Fruit fly (Drosophila melanogaster) whole organism, embryonic: ENCODE measurements around the gene Esyt2.

Experiments
- B-H1 ChIP-seq: fragments of 200-800 bp; sonication (Bioruptor generic); IDR thresholded peaks from 3 replicates; pipeline ENCODE4 v1.3.6; 2022; ENCODE audit warnings: missing biosample characterization, missing genetic modification characterization
- CG10267 ChIP-seq: fragments of 200-800 bp; sonication (Bioruptor generic); optimal IDR thresholded peaks from 2 replicates; lab custom pipeline; 2018; ENCODE audit warnings: missing biosample characterization, mild to moderate bottlenecking, missing genetic modification characterization, moderate library complexity
- CG11247 ChIP-seq: fragments of 200-800 bp; sonication (Bioruptor generic); IDR thresholded peaks from 2 replicates; pipeline ENCODE4 v1.3.6; 2022; ENCODE audit warnings: missing biosample characterization, missing genetic modification characterization
- CG12659 ChIP-seq: fragments of 200-800 bp; sonication (Bioruptor generic); optimal IDR thresholded peaks from 3 replicates; lab custom pipeline; 2017; ENCODE audit warnings: mild to moderate bottlenecking, missing biosample characterization, missing genetic modification reagents, missing genetic modification characterization
- CG12744 ChIP-seq: fragments of 200-800 bp; sonication (Bioruptor generic); optimal IDR thresholded peaks from 2 replicates; lab custom pipeline; 2016; ENCODE audit warnings: missing biosample characterization, missing genetic modification characterization
- CG13296 ChIP-seq: fragments of 200-800 bp; sonication (Bioruptor generic); optimal IDR thresholded peaks from 3 replicates; lab custom pipeline; 2018; ENCODE audit warnings: missing biosample characterization, mild to moderate bottlenecking, missing genetic modification characterization
- CG13424 ChIP-seq: fragments of 200-800 bp; sonication (Bioruptor generic); optimal IDR thresholded peaks from 2 replicates; lab custom pipeline; 2019; ENCODE audit warnings: missing biosample characterization, mild to moderate bottlenecking, missing genetic modification characterization, moderate library complexity
- CG14050 ChIP-seq: fragments of 200-800 bp; sonication (Bioruptor generic); IDR thresholded peaks from 3 replicates; pipeline ENCODE4 v1.3.6; 2022; ENCODE audit warnings: missing biosample characterization, missing genetic modification characterization
- CG14441 ChIP-seq: fragments of 200-800 bp; sonication (Bioruptor generic); IDR thresholded peaks from 2 replicates; pipeline ENCODE4 v1.3.6; 2022; ENCODE audit warnings: missing biosample characterization, missing genetic modification characterization
- CG1647 ChIP-seq: fragments of 200-800 bp; sonication (Bioruptor generic); optimal IDR thresholded peaks from 3 replicates; lab custom pipeline; 2016; ENCODE audit warnings: missing biosample characterization, missing genetic modification characterization
- CG16863 ChIP-seq: fragments of 200-800 bp; sonication (Bioruptor generic); optimal IDR thresholded peaks from 3 replicates; lab custom pipeline; 2016; ENCODE audit warnings: missing biosample characterization, missing genetic modification characterization
- CG2116 ChIP-seq: fragments of 200-800 bp; sonication (Bioruptor generic); optimal IDR thresholded peaks from 3 replicates; lab custom pipeline; 2018; ENCODE audit warnings: missing biosample characterization, mild to moderate bottlenecking, missing genetic modification characterization
- CG2199 ChIP-seq: fragments of 200-800 bp; sonication (Bioruptor generic); IDR thresholded peaks from 3 replicates; pipeline ENCODE4 v1.3.6; 2022; ENCODE audit warnings: missing biosample characterization, missing genetic modification characterization
- CG2202 ChIP-seq: fragments of 200-800 bp; sonication (Bioruptor generic); optimal IDR thresholded peaks from 2 replicates; lab custom pipeline; 2018; ENCODE audit warnings: missing biosample characterization, mild to moderate bottlenecking, missing genetic modification characterization
- CG31224 ChIP-seq: fragments of 200-800 bp; sonication (Bioruptor generic); IDR thresholded peaks from 2 replicates; pipeline ENCODE4 v1.3.6; 2022; ENCODE audit warnings: missing biosample characterization, missing genetic modification characterization
- CG4730 ChIP-seq: fragments of 200-800 bp; sonication (Bioruptor generic); IDR thresholded peaks from 2 replicates; pipeline ENCODE4 v1.3.6; 2022; ENCODE audit warnings: missing biosample characterization, missing genetic modification characterization
- CG6272 ChIP-seq: fragments of 200-800 bp; sonication (Bioruptor generic); IDR thresholded peaks from 2 replicates; pipeline ENCODE4 v1.3.6; 2022; ENCODE audit warnings: missing biosample characterization, missing genetic modification characterization
- CG6654 ChIP-seq: fragments of 200-800 bp; sonication (Bioruptor generic); optimal IDR thresholded peaks from 2 replicates; lab custom pipeline; 2017; ENCODE audit warnings: missing biosample characterization, mild to moderate bottlenecking, missing genetic modification characterization
- CG6765 ChIP-seq: fragments of 200-800 bp; sonication (Bioruptor generic); optimal IDR thresholded peaks from 3 replicates; lab custom pipeline; 2017; ENCODE audit warnings: missing biosample characterization, mild to moderate bottlenecking, missing genetic modification characterization
- CG9437 ChIP-seq: fragments of 200-800 bp; sonication (Bioruptor generic); optimal IDR thresholded peaks from 2 replicates; lab custom pipeline; 2018; ENCODE audit warnings: missing biosample characterization, mild to moderate bottlenecking, missing genetic modification characterization
- CTCF ChIP-seq: fragments of 200-800 bp; sonication (Bioruptor generic); optimal IDR thresholded peaks from 2 replicates; lab custom pipeline; 2017; ENCODE audit warnings: missing biosample characterization, mild to moderate bottlenecking, missing genetic modification characterization, moderate library complexity
- Deaf1 ChIP-seq: fragments of 200-800 bp; optimal IDR thresholded peaks from 3 replicates; lab custom pipeline; 2019; ENCODE audit warnings: missing biosample characterization, mild to moderate bottlenecking, missing genetic modification characterization, moderate library complexity
- Dp ChIP-seq: fragments of 200-800 bp; sonication (Bioruptor generic); optimal IDR thresholded peaks from 2 replicates; lab custom pipeline; 2018; ENCODE audit warnings: missing biosample characterization, mild to moderate bottlenecking, missing genetic modification characterization, moderate library complexity
- Med ChIP-seq: fragments of 200-800 bp; sonication (Bioruptor generic); peaks from one replicate; lab custom pipeline; 2016; ENCODE audit warnings: missing biosample characterization, missing genetic modification characterization, mild to moderate bottlenecking, inconsistent platforms, moderate library complexity
- Nf-YB ChIP-seq: fragments of 200-800 bp; sonication (Bioruptor generic); optimal IDR thresholded peaks from 3 replicates; lab custom pipeline; 2019; ENCODE audit warnings: missing biosample characterization, mild to moderate bottlenecking, missing genetic modification characterization, moderate library complexity
- Opbp ChIP-seq: fragments of 200-800 bp; sonication (Bioruptor generic); IDR thresholded peaks from 3 replicates; pipeline ENCODE4 v1.3.6; 2022; ENCODE audit warnings: missing biosample characterization, missing genetic modification characterization; ENCODE audit not compliant: partially characterized antibody
- PHDP ChIP-seq: fragments of 200-800 bp; sonication (Bioruptor generic); optimal IDR thresholded peaks from 3 replicates; lab custom pipeline; 2018; ENCODE audit warnings: missing biosample characterization, mild to moderate bottlenecking, missing genetic modification characterization, moderate library complexity
- Stat92E ChIP-seq, 3 experiments: fragments of >200 bp in 2 of 3; fragments of 200-800 bp in 1 of 3; sonication (Bioruptor generic) in 1 of 3; optimal IDR thresholded peaks; 2 replicates each; lab custom pipeline; 2017 to 2019; ENCODE audit warnings: missing biosample characterization in 3 of 3, missing genetic modification characterization in 3 of 3, mild to moderate bottlenecking in 1 of 3, moderate library complexity in 1 of 3
- ab ChIP-seq: fragments of 200-800 bp; sonication (Bioruptor generic); optimal IDR thresholded peaks from 2 replicates; lab custom pipeline; 2016; ENCODE audit warnings: missing biosample characterization, missing genetic modification characterization
- ap ChIP-seq: fragments of 200-800 bp; sonication (Bioruptor generic); IDR thresholded peaks from 2 replicates; pipeline ENCODE4 v1.3.6; 2022; ENCODE audit warnings: missing biosample characterization, missing genetic modification characterization
- chm ChIP-seq: fragments of 200-800 bp; sonication (Bioruptor generic); IDR thresholded peaks from 2 replicates; pipeline ENCODE4 v1.3.6; 2022; ENCODE audit warnings: missing biosample characterization, missing genetic modification characterization
- ci ChIP-seq: fragments of 200-800 bp; sonication (Bioruptor generic); IDR thresholded peaks from 3 replicates; pipeline ENCODE4 v1.3.6; 2022; ENCODE audit warnings: missing biosample characterization, missing genetic modification characterization
- cwo ChIP-seq: fragments of 200-800 bp; sonication (Bioruptor generic); optimal IDR thresholded peaks from 3 replicates; lab custom pipeline; 2017; ENCODE audit warnings: missing biosample characterization, missing genetic modification characterization, mild to moderate bottlenecking, moderate library complexity, missing genetic modification reagents
- dimm ChIP-seq: fragments of 200-800 bp; sonication (Bioruptor generic); IDR thresholded peaks from 2 replicates; pipeline ENCODE4 v1.3.6; 2022; ENCODE audit warnings: missing biosample characterization, missing genetic modification characterization
- dysf ChIP-seq: fragments of 200-800 bp; sonication (Bioruptor generic); IDR thresholded peaks from 3 replicates; pipeline ENCODE4 v1.3.6; 2022; ENCODE audit warnings: missing biosample characterization, missing genetic modification characterization
- ewg ChIP-seq: fragments of 200-800 bp; sonication (Bioruptor generic); optimal IDR thresholded peaks from 3 replicates; lab custom pipeline; 2017; ENCODE audit warnings: mild to moderate bottlenecking, missing biosample characterization, missing genetic modification reagents, missing genetic modification characterization
- ftz-f1 ChIP-seq: fragments of 200-800 bp; sonication (Bioruptor generic); optimal IDR thresholded peaks from 2 replicates; lab custom pipeline; 2016; ENCODE audit warnings: missing biosample characterization, missing genetic modification characterization
- ham ChIP-seq: fragments of 200-800 bp; sonication (Bioruptor generic); IDR thresholded peaks from 2 replicates; pipeline ENCODE4 v1.3.6; 2022; ENCODE audit warnings: missing biosample characterization, missing genetic modification characterization
- hb ChIP-seq: fragments of 200-800 bp; sonication (Bioruptor generic); IDR thresholded peaks from 3 replicates; pipeline ENCODE4 v1.3.6; 2022; ENCODE audit warnings: missing biosample characterization, missing genetic modification characterization; ENCODE audit not compliant: partially characterized antibody
- hth ChIP-seq: fragments of >200 bp; optimal IDR thresholded peaks from 2 replicates; lab custom pipeline; 2017; ENCODE audit warnings: inconsistent platforms
- jigr1 ChIP-seq: fragments of 200-800 bp; sonication (Bioruptor generic); IDR thresholded peaks from 3 replicates; pipeline ENCODE4 v1.3.6; 2022; ENCODE audit warnings: missing biosample characterization, missing genetic modification characterization
- lov ChIP-seq, 2 experiments: fragments of 200-800 bp in 1 of 2; fragments of >200 bp in 1 of 2; sonication (Bioruptor generic) in 1 of 2; IDR thresholded peaks in 1 of 2; optimal IDR thresholded peaks in 1 of 2; 2 replicates in 1 of 2; 3 replicates in 1 of 2; pipeline versions ENCODE4 v1.3.6 to Lab custom; 2017 to 2022; ENCODE audit warnings: missing biosample characterization in 1 of 2, missing genetic modification characterization in 1 of 2
- nerfin-1 ChIP-seq: fragments of 200-800 bp; sonication (Bioruptor generic); optimal IDR thresholded peaks from 3 replicates; lab custom pipeline; 2019; ENCODE audit warnings: missing biosample characterization, mild to moderate bottlenecking, missing genetic modification characterization, moderate library complexity
- oc ChIP-seq: fragments of 200-800 bp; sonication (Bioruptor generic); optimal IDR thresholded peaks from 2 replicates; lab custom pipeline; 2018; ENCODE audit warnings: missing biosample characterization, mild to moderate bottlenecking, missing genetic modification characterization, moderate library complexity
- scrt ChIP-seq: fragments of 200-800 bp; sonication (Bioruptor generic); optimal IDR thresholded peaks from 2 replicates; lab custom pipeline; 2018; ENCODE audit warnings: missing biosample characterization, mild to moderate bottlenecking, missing genetic modification characterization, moderate library complexity
- slou ChIP-seq: fragments of 200-800 bp; sonication (Bioruptor generic); optimal IDR thresholded peaks from 3 replicates; lab custom pipeline; 2016; ENCODE audit warnings: missing biosample characterization, missing genetic modification characterization
- slp2 ChIP-seq: fragments of 200-800 bp; sonication (Bioruptor generic); optimal IDR thresholded peaks from 2 replicates; lab custom pipeline; 2016; ENCODE audit warnings: missing biosample characterization, missing genetic modification characterization
- tin ChIP-seq: fragments of 200-800 bp; sonication (Bioruptor generic); optimal IDR thresholded peaks from 3 replicates; lab custom pipeline; 2016; ENCODE audit warnings: missing biosample characterization, missing genetic modification characterization
- tio ChIP-seq: fragments of 200-800 bp; sonication (Bioruptor generic); optimal IDR thresholded peaks from 2 replicates; lab custom pipeline; 2017; ENCODE audit warnings: missing biosample characterization, missing genetic modification characterization, inconsistent platforms
- tll ChIP-seq, 2 experiments: fragments of 200-800 bp in 1 of 2; fragments of >200 bp in 1 of 2; sonication (Bioruptor generic) in 1 of 2; optimal IDR thresholded peaks; 2 replicates each; lab custom pipeline; 2017 to 2019; ENCODE audit warnings: missing biosample characterization in 2 of 2, missing genetic modification characterization in 2 of 2, mild to moderate bottlenecking in 1 of 2, moderate library complexity in 1 of 2
- yki ChIP-seq: fragments of >200 bp; optimal IDR thresholded peaks from 3 replicates; lab custom pipeline; 2018

Esyt2 gene

dm6 chr3R:24572540-24573043, 28.1 kb downstream of the Esyt2 start (continued):
- TF ChIP-seq CG9437 (GFP tag; lab: Kevin White, UChicago) = peak; percentile 91
- peak; percentile 99 for TF ChIP-seq oc
- no peak; the same call in 2 of the 3 replicates for TF ChIP-seq jigr1 (GFP tag; lab: Robert Waterston, UW)
- peak; percentile 92 for TF ChIP-seq CG10267
- peak; percentile 99 for TF ChIP-seq CG11247 (GFP tag; lab: Robert Waterston, UW)
- peak; percentile 99 for TF ChIP-seq Med (GFP tag; lab: Kevin White, UChicago)
- TF ChIP-seq lov (optimal IDR thresholded peaks at IDR 0.05; lab: Kevin White, UChicago) = no peak
- peak; percentile 98 for TF ChIP-seq lov (GFP tag; IDR thresholded peaks at IDR 0.05; lab: Robert Waterston, UW)
- peak; percentile 99 for TF ChIP-seq ci (GFP tag; lab: Robert Waterston, UW)
- TF ChIP-seq CG14050 (GFP tag; lab: Robert Waterston, UW) = peak; percentile 98
- TF ChIP-seq CG6272 (GFP tag; lab: Robert Waterston, UW) = peak; percentile 95
- TF ChIP-seq Stat92E (GFP tag; optimal IDR thresholded peaks at IDR 0.05; lab: Kevin White, UChicago) = peak in 1 of 3 experiments; percentile 82
- TF ChIP-seq Opbp (GFP tag; lab: Robert Waterston, UW) = no peak
- peak; percentile 99 for TF ChIP-seq PHDP (tag; lab: Kevin White, UChicago)
- no peak for TF ChIP-seq hb
- peak; percentile 94 for TF ChIP-seq nerfin-1 (tag; lab: Kevin White, UChicago)
- TF ChIP-seq CG4730 (GFP tag; lab: Robert Waterston, UW) = peak; percentile 98
- peak; percentile 98 for TF ChIP-seq ewg
- peak; percentile 89 for TF ChIP-seq ftz-f1 (GFP tag; lab: Kevin White, UChicago)
- TF ChIP-seq ap = peak; percentile 98
- TF ChIP-seq CG13424 (tag; lab: Kevin White, UChicago) = peak; percentile 98
- peak; percentile 99 for TF ChIP-seq dysf (GFP tag; lab: Robert Waterston, UW)
- peak; percentile 69 for TF ChIP-seq CTCF (GFP tag; lab: Kevin White, UChicago)
- TF ChIP-seq tin (GFP tag; lab: Kevin White, UChicago) = peak; percentile 97
- peak; percentile 92 for TF ChIP-seq CG2202 (tag; lab: Kevin White, UChicago)
- peak; percentile 86 for TF ChIP-seq CG6654 (GFP tag; lab: Kevin White, UChicago)
- TF ChIP-seq tll (GFP tag; optimal IDR thresholded peaks at IDR 0.05; lab: Kevin White, UChicago) = peak in 1 of 2 experiments; percentile 6
- peak; percentile 89 for TF ChIP-seq slou (GFP tag; lab: Kevin White, UChicago)
- peak; percentile 92 for TF ChIP-seq tio
- peak; percentile 25 for TF ChIP-seq yki (lab: Kevin White, UChicago)
- TF ChIP-seq chm (GFP tag; lab: Robert Waterston, UW) = peak; percentile 99
- TF ChIP-seq scrt (GFP tag; lab: Kevin White, UChicago) = peak; percentile 97
- peak; percentile 98 for TF ChIP-seq B-H1 (GFP tag; lab: Robert Waterston, UW)
- peak; percentile 98 for TF ChIP-seq CG13296 (GFP tag; lab: Kevin White, UChicago)
- TF ChIP-seq CG12744 = peak; percentile 96
- peak; percentile 95 for TF ChIP-seq CG31224
- peak; percentile 86 for TF ChIP-seq Nf-YB
- peak; percentile 87 for TF ChIP-seq Deaf1 (tag; lab: Kevin White, UChicago)
- TF ChIP-seq dimm (GFP tag; lab: Robert Waterston, UW) = no peak; the same call in 1 of the 2 replicates
- peak; percentile 82 for TF ChIP-seq ab (GFP tag; lab: Kevin White, UChicago)
- TF ChIP-seq CG2199 = peak; percentile 98
- TF ChIP-seq CG14441 = peak; percentile 98
- TF ChIP-seq CG1647 (GFP tag; lab: Kevin White, UChicago) = peak; percentile 97
- TF ChIP-seq slp2 = peak; percentile 93
- TF ChIP-seq CG2116 (GFP tag; lab: Kevin White, UChicago) = peak; percentile 86
- peak; percentile 34 for TF ChIP-seq Dp (GFP tag; lab: Kevin White, UChicago)
- TF ChIP-seq CG12659 (GFP tag; lab: Kevin White, UChicago) = peak; percentile 99
- peak; percentile 95 for TF ChIP-seq CG16863 (GFP tag; lab: Kevin White, UChicago)
- TF ChIP-seq CG6765 (GFP tag; lab: Kevin White, UChicago) = peak; percentile 99
- TF ChIP-seq ham = peak; percentile 95
- peak; percentile 97 for TF ChIP-seq cwo (GFP tag; lab: Kevin White, UChicago)
- TF ChIP-seq hth (lab: Kevin White, UChicago) = no peak
